Fruit fly (Drosophila melanogaster): ENCODE measurements around the gene Taf9.
A peak's percentile ranks its signal among the peaks of the same experiment; 100 is the strongest.

The Taf9 gene

dm6 chrX:17826807-17827703 lies 14.9 kb upstream of the Taf9 start, which contains the start of gene Socs16D (continued):
- no peak for TF ChIP-seq CG6683 (GFP tag; optimal IDR thresholded peaks at IDR 0.05)
- peak; percentile 70 for TF ChIP-seq Dp (GFP tag; optimal IDR thresholded peaks at IDR 0.05)
- peak; percentile 98 for TF ChIP-seq BEAF-32 (GFP tag; optimal IDR thresholded peaks at IDR 0.05)
- peak; percentile 51 for TF ChIP-seq zfh2 (GFP tag; optimal IDR thresholded peaks at IDR 0.05)
- TF ChIP-seq Hsf (GFP tag; optimal IDR thresholded peaks at IDR 0.05): peak; percentile 27
- no peak for TF ChIP-seq Poxn (GFP tag; IDR thresholded peaks at IDR 0.05)
- TF ChIP-seq CG14965 (GFP tag; optimal IDR thresholded peaks at IDR 0.05; ENCODE audit: borderline replicate concordance): no peak
- TF ChIP-seq psq (GFP tag; optimal IDR thresholded peaks at IDR 0.05): no peak
- TF ChIP-seq tna (GFP tag; IDR thresholded peaks at IDR 0.05; ENCODE audit: partially characterized antibody): peak; percentile 94
- TF ChIP-seq inv (GFP tag; IDR thresholded peaks at IDR 0.05; ENCODE audit: partially characterized antibody): peak; percentile 98
- peak; percentile 12 for TF ChIP-seq caup (GFP tag; optimal IDR thresholded peaks at IDR 0.05; ENCODE audit: severe bottlenecking)
- TF ChIP-seq ac (GFP tag; optimal IDR thresholded peaks at IDR 0.05): no peak
- TF ChIP-seq CG10209 (GFP tag; optimal IDR thresholded peaks at IDR 0.05): no peak
- no peak; the same call in 1 of the 2 replicates for TF ChIP-seq Drgx (GFP tag; IDR thresholded peaks at IDR 0.05)
- peak; percentile 25 for TF ChIP-seq scrt (GFP tag; optimal IDR thresholded peaks at IDR 0.05)
- peak; percentile 10 for TF ChIP-seq Nf-YB (GFP tag; optimal IDR thresholded peaks at IDR 0.05)
- no peak for TF ChIP-seq Sox100B (GFP tag; optimal IDR thresholded peaks at IDR 0.05)
- no peak for TF ChIP-seq Ssrp (tag; optimal IDR thresholded peaks at IDR 0.05)
- TF ChIP-seq nom (GFP tag; optimal IDR thresholded peaks at IDR 0.05): peak; percentile 73
- peak; percentile 43 for TF ChIP-seq Blimp-1 (GFP tag; optimal IDR thresholded peaks at IDR 0.05)
- 0 out of 3 replicates have a peak, but pooled peaks have one; percentile 34 for TF ChIP-seq ken (GFP tag; IDR thresholded peaks at IDR 0.05)
- no peak for TF ChIP-seq tin (GFP tag; optimal IDR thresholded peaks at IDR 0.05)
- TF ChIP-seq CG9437 (GFP tag; optimal IDR thresholded peaks at IDR 0.05): no peak
- peak; percentile 59; the same call in 1 of the 3 replicates for TF ChIP-seq CG11456 (GFP tag; IDR thresholded peaks at IDR 0.05)
- TF ChIP-seq Asciz (GFP tag; optimal IDR thresholded peaks at IDR 0.05): no peak
- TF ChIP-seq NK7.1 (GFP tag; optimal IDR thresholded peaks at IDR 0.05): no peak
- TF ChIP-seq YL-1 (GFP tag; optimal IDR thresholded peaks at IDR 0.05): peak; percentile 61
- TF ChIP-seq crc (GFP tag; optimal IDR thresholded peaks at IDR 0.05): peak; percentile 16
- TF ChIP-seq cg (GFP tag; optimal IDR thresholded peaks at IDR 0.05): peak; percentile 100
- TF ChIP-seq Sry-β (GFP tag; optimal IDR thresholded peaks at IDR 0.05): peak; percentile 6
- no peak for TF ChIP-seq CG18262 (tag; optimal IDR thresholded peaks at IDR 0.05)
- TF ChIP-seq CG6813 (GFP tag; optimal IDR thresholded peaks at IDR 0.05): no peak
- TF ChIP-seq CG11247 (GFP tag; IDR thresholded peaks at IDR 0.05): no peak
- TF ChIP-seq hkb (optimal IDR thresholded peaks at IDR 0.05): no peak
- TF ChIP-seq hkb (GFP tag; IDR thresholded peaks at IDR 0.05): peak; percentile 17; the same call in 1 of the 2 replicates
- no peak for TF ChIP-seq CG4404 (GFP tag; IDR thresholded peaks at IDR 0.05)
- no peak for TF ChIP-seq ap (GFP tag; IDR thresholded peaks at IDR 0.05)
- no peak for TF ChIP-seq twi (tag; optimal IDR thresholded peaks at IDR 0.05)
- TF ChIP-seq onecut (GFP tag; IDR thresholded peaks at IDR 0.05): peak; percentile 96
- peak; percentile 6 for TF ChIP-seq CG7839 (tag; optimal IDR thresholded peaks at IDR 0.05)
- TF ChIP-seq sr (GFP tag; IDR thresholded peaks at IDR 0.05): peak; percentile 59; the same call in 1 of the 3 replicates
- no peak for TF ChIP-seq CG14441 (GFP tag; IDR thresholded peaks at IDR 0.05)
- no peak for TF ChIP-seq Ada2b (GFP tag; IDR thresholded peaks at IDR 0.05)
- no peak for TF ChIP-seq Six4 (GFP tag; optimal IDR thresholded peaks at IDR 0.05)
- peak; percentile 98 for TF ChIP-seq bbx (GFP tag; IDR thresholded peaks at IDR 0.05; ENCODE audit: partially characterized antibody)
- no peak for TF ChIP-seq CG9215 (GFP tag; IDR thresholded peaks at IDR 0.05)
- TF ChIP-seq Dip2 (GFP tag; IDR thresholded peaks at IDR 0.05): no peak
- TF ChIP-seq seq (GFP tag; IDR thresholded peaks at IDR 0.05): no peak

All from whole organism, embryonic.